Fruit fly (Drosophila melanogaster) whole organism, prepupa: ENCODE results near the gene nub.

Experiments
- Blimp-1 ChIP-seq: fragments of 200-800 bp; sonication (Bioruptor generic); optimal IDR thresholded peaks from 3 replicates; lab custom pipeline; 2017; ENCODE audit warnings: missing biosample characterization, missing genetic modification characterization, mild to moderate bottlenecking, moderate library complexity, missing genetic modification reagents
- CG10631 ChIP-seq: fragments of 200-800 bp; sonication (Bioruptor generic); optimal IDR thresholded peaks from 2 replicates; lab custom pipeline; 2016; ENCODE audit warnings: missing biosample characterization, missing genetic modification characterization
- CG11294 ChIP-seq: fragments of 200-800 bp; sonication (Bioruptor generic); IDR thresholded peaks from 2 replicates; pipeline ENCODE4 v1.3.6; 2022; ENCODE audit warnings: missing biosample characterization, missing genetic modification characterization
- CG11762 ChIP-seq: fragments of 200-800 bp; sonication (Bioruptor generic); optimal IDR thresholded peaks from 3 replicates; lab custom pipeline; 2016; ENCODE audit warnings: missing biosample characterization, missing genetic modification characterization; ENCODE audit not compliant: insufficient read depth
- CG1621 ChIP-seq: fragments of 200-800 bp; sonication (Bioruptor generic); optimal IDR thresholded peaks from 3 replicates; lab custom pipeline; 2018; ENCODE audit warnings: missing biosample characterization, mild to moderate bottlenecking, missing genetic modification characterization
- CG16779 ChIP-seq: fragments of 200-800 bp; sonication (Bioruptor generic); optimal IDR thresholded peaks from 3 replicates; lab custom pipeline; 2017; ENCODE audit warnings: missing biosample characterization, mild to moderate bottlenecking, missing genetic modification characterization
- CG32006 ChIP-seq: fragments of 200-800 bp; sonication (Bioruptor generic); optimal IDR thresholded peaks from 3 replicates; lab custom pipeline; 2017; ENCODE audit warnings: missing biosample characterization, mild to moderate bottlenecking, missing genetic modification characterization
- CG34406 ChIP-seq: fragments of 200-800 bp; sonication (Bioruptor generic); optimal IDR thresholded peaks from 3 replicates; lab custom pipeline; 2016; ENCODE audit warnings: missing biosample characterization, missing genetic modification characterization
- CG3919 ChIP-seq: fragments of 200-800 bp; sonication (Bioruptor generic); optimal IDR thresholded peaks from 3 replicates; lab custom pipeline; 2016; ENCODE audit warnings: missing biosample characterization, missing genetic modification characterization
- CG4318 ChIP-seq: fragments of 200-800 bp; sonication (Bioruptor generic); optimal IDR thresholded peaks from 3 replicates; lab custom pipeline; 2017; ENCODE audit warnings: missing biosample characterization, mild to moderate bottlenecking, missing genetic modification characterization
- CG6276 ChIP-seq: fragments of 200-800 bp; sonication (Bioruptor generic); optimal IDR thresholded peaks from 2 replicates; lab custom pipeline; 2017; ENCODE audit warnings: missing biosample characterization, mild to moderate bottlenecking, missing genetic modification characterization
- CG6854 ChIP-seq: fragments of 200-800 bp; sonication (Bioruptor generic); optimal IDR thresholded peaks from 2 replicates; lab custom pipeline; 2017; ENCODE audit warnings: missing biosample characterization, mild to moderate bottlenecking, missing genetic modification characterization
- CG7368 ChIP-seq: fragments of 200-800 bp; sonication (Bioruptor generic); optimal IDR thresholded peaks from 3 replicates; lab custom pipeline; 2016; ENCODE audit warnings: missing biosample characterization, missing genetic modification characterization
- CG8119 ChIP-seq: fragments of 200-800 bp; sonication (Bioruptor generic); IDR thresholded peaks from 3 replicates; pipeline ENCODE4 v1.3.6; 2022; ENCODE audit warnings: missing biosample characterization, missing genetic modification characterization
- CG8319 ChIP-seq: fragments of 200-800 bp; sonication (Bioruptor generic); optimal IDR thresholded peaks from 3 replicates; lab custom pipeline; 2016; ENCODE audit warnings: missing biosample characterization, missing genetic modification characterization
- CG8632 ChIP-seq: fragments of 200-800 bp; sonication (Bioruptor generic); optimal IDR thresholded peaks from 3 replicates; lab custom pipeline; 2016; ENCODE audit warnings: missing biosample characterization, missing genetic modification characterization
- Eip75B ChIP-seq: fragments of 200-800 bp; sonication (Bioruptor generic); optimal IDR thresholded peaks from 3 replicates; lab custom pipeline; 2016; ENCODE audit warnings: missing biosample characterization, missing genetic modification characterization
- Eip78C ChIP-seq: fragments of 200-800 bp; sonication (Bioruptor generic); peaks from one replicate; lab custom pipeline; 2016; ENCODE audit warnings: missing biosample characterization, missing genetic modification characterization
- Eip93F ChIP-seq: fragments of 200-800 bp; sonication (Bioruptor generic); optimal IDR thresholded peaks from 2 replicates; lab custom pipeline; 2016; ENCODE audit warnings: missing biosample characterization, mild to moderate bottlenecking, missing genetic modification characterization
- Hr38 ChIP-seq: sonication (Bioruptor generic); optimal IDR thresholded peaks from 2 replicates; lab custom pipeline; 2016; ENCODE audit warnings: missing biosample characterization, missing genetic modification characterization
- Hr39 ChIP-seq: fragments of 200-800 bp; sonication (Bioruptor generic); optimal IDR thresholded peaks from 2 replicates; lab custom pipeline; 2016; ENCODE audit warnings: missing biosample characterization, missing genetic modification characterization
- Hr4 ChIP-seq: fragments of 200-800 bp; sonication (Bioruptor generic); optimal IDR thresholded peaks from 3 replicates; lab custom pipeline; 2016; ENCODE audit warnings: missing biosample characterization, missing genetic modification characterization
- Lpt ChIP-seq: fragments of 200-800 bp; sonication (Bioruptor generic); optimal IDR thresholded peaks from 3 replicates; lab custom pipeline; 2016; ENCODE audit warnings: missing biosample characterization, missing genetic modification characterization
- acj6 ChIP-seq: fragments of 200-800 bp; sonication (Bioruptor generic); optimal IDR thresholded peaks from 3 replicates; lab custom pipeline; 2016; ENCODE audit warnings: missing biosample characterization, missing genetic modification characterization
- dsx ChIP-seq: fragments of 200-800 bp; optimal IDR thresholded peaks from 3 replicates; lab custom pipeline; 2019; ENCODE audit warnings: missing biosample characterization, mild to moderate bottlenecking, missing genetic modification characterization, moderate library complexity; ENCODE audit not compliant: poor library complexity, severe bottlenecking
- esn ChIP-seq: fragments of 200-800 bp; sonication (Bioruptor generic); optimal IDR thresholded peaks from 2 replicates; lab custom pipeline; 2016; ENCODE audit warnings: missing biosample characterization, mild to moderate bottlenecking, missing genetic modification characterization, moderate library complexity
- fd59A ChIP-seq: fragments of 200-800 bp; sonication (Bioruptor generic); optimal IDR thresholded peaks from 2 replicates; lab custom pipeline; 2017; ENCODE audit warnings: missing biosample characterization, mild to moderate bottlenecking, missing genetic modification characterization, missing genetic modification reagents
- fd85E ChIP-seq: fragments of 200-800 bp; sonication (Bioruptor generic); optimal IDR thresholded peaks from 3 replicates; lab custom pipeline; 2016; ENCODE audit warnings: missing biosample characterization, missing genetic modification characterization
- fkh ChIP-seq: fragments of 200-800 bp; sonication (Bioruptor generic); optimal IDR thresholded peaks from 3 replicates; lab custom pipeline; 2017; ENCODE audit warnings: missing biosample characterization, mild to moderate bottlenecking, missing genetic modification characterization, moderate library complexity
- lz ChIP-seq: fragments of 200-800 bp; sonication (Bioruptor generic); optimal IDR thresholded peaks from 3 replicates; lab custom pipeline; 2016; ENCODE audit warnings: missing biosample characterization, missing genetic modification characterization
- net ChIP-seq: fragments of 200-800 bp; sonication (Bioruptor generic); optimal IDR thresholded peaks from 3 replicates; lab custom pipeline; 2016; ENCODE audit warnings: missing biosample characterization, missing genetic modification characterization
- pdm3 ChIP-seq: fragments of 200-800 bp; sonication (Bioruptor generic); optimal IDR thresholded peaks from 3 replicates; lab custom pipeline; 2016; ENCODE audit warnings: missing biosample characterization, missing genetic modification characterization
- salr ChIP-seq, 2 experiments: fragments of 200-800 bp; sonication (Bioruptor generic); optimal IDR thresholded peaks; 3 replicates each; lab custom pipeline; 2016 to 2018; ENCODE audit warnings: missing biosample characterization in 2 of 2, missing genetic modification characterization in 2 of 2, mild to moderate bottlenecking in 1 of 2
- spab ChIP-seq: fragments of 200-800 bp; sonication (Bioruptor generic); optimal IDR thresholded peaks from 2 replicates; lab custom pipeline; 2017; ENCODE audit warnings: missing biosample characterization, mild to moderate bottlenecking, missing genetic modification characterization, missing genetic modification reagents
- ss ChIP-seq, 2 experiments: fragments of 200-800 bp; sonication (Bioruptor generic); optimal IDR thresholded peaks; 2 replicates in 1 of 2; 3 replicates in 1 of 2; lab custom pipeline; 2017 to 2018; ENCODE audit warnings: mild to moderate bottlenecking in 2 of 2, missing biosample characterization in 2 of 2, missing genetic modification characterization in 2 of 2, moderate library complexity in 1 of 2
- svp ChIP-seq: fragments of 200-800 bp; sonication (Bioruptor generic); peaks from one replicate; lab custom pipeline; 2016; ENCODE audit warnings: missing biosample characterization, missing genetic modification characterization
- topi ChIP-seq: fragments of 200-800 bp; sonication (Bioruptor generic); optimal IDR thresholded peaks from 3 replicates; lab custom pipeline; 2016; ENCODE audit warnings: missing biosample characterization, missing genetic modification characterization

nub gene

dm6 chr2L:12545335-12546025 is 41.9 kb upstream of the nub start (continued):
- no peak for TF ChIP-seq CG32006 (GFP tag; lab: Kevin White, UChicago)
- no peak for TF ChIP-seq CG4318 (GFP tag; lab: Kevin White, UChicago)
- TF ChIP-seq CG7368 (GFP tag; lab: Kevin White, UChicago): no peak
- TF ChIP-seq Eip75B (GFP tag; lab: Kevin White, UChicago): no peak
- no peak for TF ChIP-seq net
- TF ChIP-seq dsx: peak; percentile 52
- TF ChIP-seq CG8319 (GFP tag; lab: Kevin White, UChicago): no peak
- no peak for TF ChIP-seq lz (GFP tag; lab: Kevin White, UChicago)
- TF ChIP-seq CG6276 (GFP tag; lab: Kevin White, UChicago): peak; percentile 57
- TF ChIP-seq Hr38 (GFP tag; lab: Kevin White, UChicago): no peak
- no peak for TF ChIP-seq CG16779
- no peak for TF ChIP-seq fd85E (GFP tag; lab: Kevin White, UChicago)

dm6 chr2L:12546043-12546942 is 41.1 kb upstream of the nub start, which contains the start of gene bun:
bun (minus strand) TSS chr2L:12546611.
- TF ChIP-seq CG4318 (GFP tag; lab: Kevin White, UChicago): no peak
- TF ChIP-seq salr (GFP tag; optimal IDR thresholded peaks at IDR 0.05; lab: Kevin White, UChicago): no peak
- peak; percentile 9 for TF ChIP-seq CG6854 (GFP tag; lab: Kevin White, UChicago)
- TF ChIP-seq spab (GFP tag; lab: Kevin White, UChicago): no peak
- TF ChIP-seq CG11294: no peak
- TF ChIP-seq fd59A (GFP tag; lab: Kevin White, UChicago): no peak
- peak; percentile 35 for TF ChIP-seq CG16779
- TF ChIP-seq CG32006 (GFP tag; lab: Kevin White, UChicago): no peak
- peak; percentile 1 for TF ChIP-seq dsx
- TF ChIP-seq ss (GFP tag; optimal IDR thresholded peaks at IDR 0.05; lab: Kevin White, UChicago): peak in 1 of 2 experiments; percentile 30
- peak; percentile 73 for TF ChIP-seq Eip78C (GFP tag; lab: Kevin White, UChicago)
- peak; percentile 43 for TF ChIP-seq fkh (GFP tag; lab: Kevin White, UChicago)
- peak; percentile 36 for TF ChIP-seq svp (GFP tag; lab: Kevin White, UChicago)
- no peak for TF ChIP-seq pdm3
- TF ChIP-seq net: peak; percentile 19

dm6 chr2L:12546966-12547365 is 40.5 kb upstream of the nub start:
- TF ChIP-seq CG10631 (no peak), Lpt (no peak), esn (GFP tag; lab: Kevin White, UChicago) (no peak), CG1621 (tag; lab: Kevin White, UChicago) (no peak), CG3919 (GFP tag; lab: Kevin White, UChicago) (no peak), CG8119 (GFP tag; lab: Robert Waterston, UW) (no peak), CG11762 (no peak), Hr39 (no peak), fd59A (GFP tag; lab: Kevin White, UChicago) (no peak), Hr4 (GFP tag; lab: Kevin White, UChicago) (no peak), Hr38 (GFP tag; lab: Kevin White, UChicago) (no peak), CG34406 (GFP tag; lab: Kevin White, UChicago) (no peak), CG11294 (no peak), CG32006 (GFP tag; lab: Kevin White, UChicago) (no peak), pdm3 (no peak)

dm6 chr2L:12548355-12548754 is 39.1 kb upstream of the nub start:
- TF ChIP-seq fkh (GFP tag; lab: Kevin White, UChicago) (no peak), CG11762 (no peak), Blimp-1 (no peak), topi (GFP tag; lab: Kevin White, UChicago) (no peak), CG1621 (tag; lab: Kevin White, UChicago) (no peak), CG8632 (no peak), Eip93F (no peak), acj6 (GFP tag; lab: Kevin White, UChicago) (no peak)
